Worm (Caenorhabditis elegans) whole organism, dauer: Measurements from ENCODE around the gene cdc-48.2.

ENCODE experiments used
- unc-62 ChIP-seq: sonication (generic microtip); optimal IDR thresholded peaks from 2 replicates; lab custom pipeline; 2017; ENCODE audit warnings: missing biosample characterization, missing genetic modification reagents, missing genetic modification characterization

cdc-48.2 gene

ce11 chrII:8156845-8157373 is 18.6 kb downstream of the cdc-48.2 start, which contains the start of the genes tub-1 and tmem-138:
Gene tub-1, minus strand, starts transcription at chrII:8156945.
Gene tmem-138, plus strand, starts transcription at chrII:8157323.
- TF ChIP-seq unc-62 (GFP tag; lab: Kevin White, UChicago): no peak

- TF ChIP-seq unc-62 (GFP tag; lab: Kevin White, UChicago): no peak
Observed at ce11 chrII:8157991-8158390, 19.7 kb downstream of the cdc-48.2 start, which contains the start of gene pch-2. Gene pch-2, plus strand, starts transcription at chrII:8158349.

- no peak for TF ChIP-seq unc-62 (GFP tag; lab: Kevin White, UChicago)
Observed at ce11 chrII:8160916-8161315, 22.6 kb downstream of the cdc-48.2 start.

- TF ChIP-seq unc-62 (GFP tag; lab: Kevin White, UChicago): no peak
Observed at ce11 chrII:8162120-8162648, 23.9 kb downstream of the cdc-48.2 start, which contains the start of the genes emb-27 and rrf-3. Gene emb-27, minus strand, starts transcription at chrII:8162170. Gene rrf-3, plus strand, starts transcription at chrII:8162465.

ce11 chrII:8169283-8169682 is 31.0 kb downstream of the cdc-48.2 start, which contains the start of gene T05C12.15:
Gene T05C12.15, plus strand, starts transcription at chrII:8169583.
- TF ChIP-seq unc-62 (GFP tag; lab: Kevin White, UChicago): no peak

- no peak for TF ChIP-seq unc-62 (GFP tag; lab: Kevin White, UChicago)
Observed at ce11 chrII:8170374-8170773, 32.1 kb downstream of the cdc-48.2 start, which contains the start of gene T05C12.11. Gene T05C12.11, minus strand, starts transcription at chrII:8170474.

ce11 chrII:8173449-8173848 is 35.2 kb downstream of the cdc-48.2 start, which contains the start of the genes decr-1.3 and T05C12.1:
Gene decr-1.3, minus strand, starts transcription at chrII:8173549.
Gene T05C12.1, plus strand, starts transcription at chrII:8173680.
- TF ChIP-seq unc-62 (GFP tag; lab: Kevin White, UChicago): no peak

- no peak for TF ChIP-seq unc-62 (GFP tag; lab: Kevin White, UChicago)
Observed at ce11 chrII:8174148-8174547, 35.9 kb downstream of the cdc-48.2 start.

ce11 chrII:8177095-8177494 is 38.8 kb downstream of the cdc-48.2 start, which contains the start of gene acr-14:
Gene acr-14, minus strand, starts transcription at chrII:8177195.
- TF ChIP-seq unc-62 (GFP tag; lab: Kevin White, UChicago): no peak

- no peak for TF ChIP-seq unc-62 (GFP tag; lab: Kevin White, UChicago)
Observed at ce11 chrII:8178614-8179013, 40.3 kb downstream of the cdc-48.2 start.

ce11 chrII:8180281-8180680 is 42.0 kb downstream of the cdc-48.2 start, which contains the start of gene T05C12.4:
Gene T05C12.4, minus strand, starts transcription at chrII:8180381.
- TF ChIP-seq unc-62 (GFP tag; lab: Kevin White, UChicago): no peak

ce11 chrII:8181437-8181836 is 43.1 kb downstream of the cdc-48.2 start, which contains the start of gene dylt-3:
Gene dylt-3, plus strand, starts transcription at chrII:8181737.
- no peak for TF ChIP-seq unc-62 (GFP tag; lab: Kevin White, UChicago)

ce11 chrII:8185016-8185493 is 46.8 kb downstream of the cdc-48.2 start, which contains the start of the genes mig-5 and cct-1:
Gene mig-5, minus strand, starts transcription at chrII:8185023.
Gene cct-1, plus strand, starts transcription at chrII:8185443.
- TF ChIP-seq unc-62 (GFP tag; lab: Kevin White, UChicago): no peak

- TF ChIP-seq unc-62 (GFP tag; lab: Kevin White, UChicago): no peak
Observed at ce11 chrII:8187516-8187915, 49.2 kb downstream of the cdc-48.2 start.

ce11 chrII:8190455-8190854 is 52.2 kb downstream of the cdc-48.2 start, which contains the start of gene T05C12.8:
Gene T05C12.8, minus strand, starts transcription at chrII:8190555.
- TF ChIP-seq unc-62 (GFP tag; lab: Kevin White, UChicago): no peak
